Worm (Caenorhabditis elegans): ENCODE data around the gene acer-1.

Gene acer-1

DNA sequence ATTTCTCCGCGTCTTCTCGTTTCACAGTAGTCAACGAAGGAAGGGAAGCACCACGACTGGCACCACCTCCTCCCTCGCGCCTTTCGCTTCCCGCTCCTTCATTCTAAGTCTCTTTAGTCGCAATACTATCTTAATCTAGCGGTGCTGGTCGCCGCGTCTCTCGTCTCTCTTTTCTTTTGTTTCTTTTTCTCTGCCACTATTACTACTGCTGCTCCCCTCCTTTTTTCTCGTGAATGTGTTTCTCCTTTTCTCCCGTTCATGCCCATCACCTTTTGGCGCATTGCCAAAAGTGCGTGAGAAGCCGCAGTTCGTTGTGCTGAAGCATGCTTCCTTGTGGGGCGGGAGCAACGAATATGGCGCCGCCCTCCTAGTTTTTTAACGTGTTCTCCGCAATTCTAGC is 36.3 kb upstream of the acer-1 start (continued):
- no peak for TF ChIP-seq cey-2 (tag; optimal IDR thresholded peaks at IDR 0.05; ENCODE audit: borderline replicate concordance, insufficient read depth)
- TF ChIP-seq Y48G9A.11 (GFP tag; IDR thresholded peaks at IDR 0.05) = no peak
- peak; percentile 83 for TF ChIP-seq rbr-2 (tag; optimal IDR thresholded peaks at IDR 0.05)
- TF ChIP-seq jun-1 (tag; optimal IDR thresholded peaks at IDR 0.05) = peak; percentile 44
- no peak for TF ChIP-seq nhr-41 (GFP tag; IDR thresholded peaks at IDR 0.05)
- no peak for TF ChIP-seq snpc-1.2 (GFP tag; IDR thresholded peaks at IDR 0.05)
- TF ChIP-seq lim-7 (GFP tag; IDR thresholded peaks at IDR 0.05) = no peak
- TF ChIP-seq Y105C5A.15 (GFP tag; IDR thresholded peaks at IDR 0.05) = no peak
- TF ChIP-seq fkh-10 (GFP tag; optimal IDR thresholded peaks at IDR 0.05) = peak; percentile 42
- peak; percentile 56 for TF ChIP-seq lin-13 (GFP tag; optimal IDR thresholded peaks at IDR 0.05)
- peak; percentile 18 to 40 for TF ChIP-seq daf-16 (GFP tag; optimal IDR thresholded peaks at IDR 0.05)
- peak; percentile 69 for TF ChIP-seq daf-16 (tag; optimal IDR thresholded peaks at IDR 0.05)
- TF ChIP-seq skn-1 (tag; optimal IDR thresholded peaks at IDR 0.05) = no peak
- TF ChIP-seq ZK337.2 (GFP tag; IDR thresholded peaks at IDR 0.05) = 0 out of 2 replicates have a peak, but pooled peaks have one; percentile 46
- TF ChIP-seq pha-4 (GFP tag; IDR thresholded peaks at IDR 0.05) = peak; percentile 76; the same call in 1 of the 2 replicates
- TF ChIP-seq pha-4 (tag; optimal IDR thresholded peaks at IDR 0.05) = peak; percentile 30
- TF ChIP-seq R02D3.7 (tag; optimal IDR thresholded peaks at IDR 0.05) = no peak
- TF ChIP-seq madf-9 (GFP tag; conservative IDR thresholded peaks at IDR 0.05) = peak; percentile 31; the same call in 1 of the 2 replicates
- no peak for TF ChIP-seq vab-7 (GFP tag; IDR thresholded peaks at IDR 0.05)
- TF ChIP-seq Y75B8A.6 (GFP tag; IDR thresholded peaks at IDR 0.05) = no peak
- no peak for TF ChIP-seq ztf-7 (tag; optimal IDR thresholded peaks at IDR 0.05)
- TF ChIP-seq snpc-4 (tag; optimal IDR thresholded peaks at IDR 0.05) = no peak
- no peak for TF ChIP-seq ztf-11 (tag; optimal IDR thresholded peaks at IDR 0.05)
- no peak for TF ChIP-seq aly-2 (tag; optimal IDR thresholded peaks at IDR 0.05)
- peak; percentile 0 for TF ChIP-seq ceh-32 (tag; optimal IDR thresholded peaks at IDR 0.05; ENCODE audit: poor library complexity)
- 0 out of 2 replicates have a peak, but pooled peaks have one; percentile 16 for TF ChIP-seq zfp-3 (GFP tag; conservative IDR thresholded peaks at IDR 0.05)
- TF ChIP-seq hmg-1.1 (GFP tag; IDR thresholded peaks at IDR 0.05) = peak; percentile 87
- TF ChIP-seq F10B5.3 (tag; optimal IDR thresholded peaks at IDR 0.05) = peak; percentile 9
- TF ChIP-seq mdl-1 (tag; optimal IDR thresholded peaks at IDR 0.05) = peak; percentile 61 to 91
- no peak for TF ChIP-seq lin-29 (GFP tag; IDR thresholded peaks at IDR 0.05)
- peak; percentile 72 for TF ChIP-seq ctbp-1 (GFP tag; IDR thresholded peaks at IDR 0.05)
- TF ChIP-seq nhr-28 (tag; optimal IDR thresholded peaks at IDR 0.05) = peak; percentile 70
- TF ChIP-seq mes-2 (tag; optimal IDR thresholded peaks at IDR 0.05; ENCODE audit: poor library complexity, severe bottlenecking) = peak; percentile 83
- TF ChIP-seq ceh-44 (GFP tag; IDR thresholded peaks at IDR 0.05) = no peak
- TF ChIP-seq F37D6.2 (tag; optimal IDR thresholded peaks at IDR 0.05) = peak; percentile 44
- TF ChIP-seq hif-1 (tag; optimal IDR thresholded peaks at IDR 0.05) = peak; percentile 18 to 74
- TF ChIP-seq mep-1 (tag; optimal IDR thresholded peaks at IDR 0.05) = peak; percentile 91
- peak; percentile 68 for TF ChIP-seq set-16 (GFP tag; IDR thresholded peaks at IDR 0.05)
- TF ChIP-seq nhr-11 (tag; optimal IDR thresholded peaks at IDR 0.05) = peak; percentile 73
- TF ChIP-seq gei-8 (GFP tag; optimal IDR thresholded peaks at IDR 0.05) = no peak
- TF ChIP-seq dmd-6 (GFP tag; IDR thresholded peaks at IDR 0.05) = peak; percentile 83
- no peak for TF ChIP-seq daf-8 (GFP tag; IDR thresholded peaks at IDR 0.05)
- TF ChIP-seq ceh-20 (GFP tag; IDR thresholded peaks at IDR 0.05) = peak; percentile 13; the same call in 1 of the 2 replicates
- TF ChIP-seq lin-15B (tag; optimal IDR thresholded peaks at IDR 0.05) = no peak
- no peak for TF ChIP-seq Y5F2A.4 (GFP tag; optimal IDR thresholded peaks at IDR 0.05)
- no peak for TF ChIP-seq zfp-2 (tag; optimal IDR thresholded peaks at IDR 0.05)
- TF ChIP-seq pqm-1 (tag; optimal IDR thresholded peaks at IDR 0.05) = peak; percentile 68
- no peak for TF ChIP-seq dmd-8 (GFP tag; IDR thresholded peaks at IDR 0.05)
- TF ChIP-seq lin-38 (GFP tag; IDR thresholded peaks at IDR 0.05) = peak; percentile 41
- TF ChIP-seq T20F7.1 (GFP tag; optimal IDR thresholded peaks at IDR 0.05) = peak; percentile 64
- TF ChIP-seq unc-39 (tag; optimal IDR thresholded peaks at IDR 0.05) = no peak
- TF ChIP-seq F26F4.8 (GFP tag; conservative IDR thresholded peaks at IDR 0.05) = no peak

All from whole organism, L4 larva.